Worm (Caenorhabditis elegans): ENCODE measurements around the gene Y38H6C.15.

ce11 chrV:20561795-20562194 is 25.7 kb upstream of the Y38H6C.15 start, which contains the start of gene F26F2.1:
- TF ChIP-seq dpl-1 (GFP tag; optimal IDR thresholded peaks at IDR 0.05) (no peak), nfya-1 (tag; optimal IDR thresholded peaks at IDR 0.05; ENCODE audit: borderline replicate concordance, insufficient read depth) (no peak), ama-1 (optimal IDR thresholded peaks at IDR 0.05) (no peak), ama-1 (GFP tag; optimal IDR thresholded peaks at IDR 0.05) (no peak), dpff-1 (tag; optimal IDR thresholded peaks at IDR 0.05) (no peak), ztf-6 (GFP tag; IDR thresholded peaks at IDR 0.05) (no peak), mel-28 (tag; optimal IDR thresholded peaks at IDR 0.05; ENCODE audit: borderline replicate concordance) (no peak), B0336.3 (GFP tag; IDR thresholded peaks at IDR 0.05) (no peak), lin-35 (GFP tag; optimal IDR thresholded peaks at IDR 0.05) (no peak)
